Worm (Caenorhabditis elegans) whole organism, midembryonic: ENCODE data around the gene W10D9.3.
"Not testable (repeated sequence)": the region's sequence is repeated elsewhere in the genome, so short reads cannot be mapped to it uniquely, and the experiment has no call there.

ENCODE experiments used
- cog-1 ChIP-seq: sonication (generic microtip); optimal IDR thresholded peaks from 2 replicates; lab custom pipeline; 2016; ENCODE audit warnings: missing genetic modification characterization, missing compliant biosample characterization
- flt-1 ChIP-seq: fragments of 200-800 bp; sonication (Bioruptor generic); IDR thresholded peaks from 2 replicates; pipeline ENCODE4 v1.3.6; 2022; ENCODE audit warnings: missing genetic modification characterization, missing compliant biosample characterization
- klf-2 ChIP-seq: fragments of 200-800 bp; sonication (Bioruptor generic); conservative IDR thresholded peaks from 2 replicates; pipeline ENCODE4 v1.3.6; 2022; ENCODE audit warnings: missing genetic modification reagents, missing genetic modification characterization, missing compliant biosample characterization
- ref-1 ChIP-seq: fragments of 200-800 bp; sonication (Bioruptor generic); conservative IDR thresholded peaks from 2 replicates; pipeline ENCODE4 v1.3.6; 2022; ENCODE audit warnings: missing genetic modification reagents, missing genetic modification characterization, missing compliant biosample characterization
- ztf-23 ChIP-seq: fragments of 200-800 bp; sonication (Bioruptor generic); IDR thresholded peaks from 2 replicates; pipeline ENCODE4 v1.3.6; 2022; ENCODE audit warnings: missing genetic modification reagents, missing genetic modification characterization, missing compliant biosample characterization
- ztf-29 ChIP-seq: fragments of 200-800 bp; sonication (Bioruptor generic); IDR thresholded peaks from 2 replicates; pipeline ENCODE4 v1.3.6; 2022; ENCODE audit warnings: missing genetic modification reagents, missing genetic modification characterization, missing compliant biosample characterization

DNA sequence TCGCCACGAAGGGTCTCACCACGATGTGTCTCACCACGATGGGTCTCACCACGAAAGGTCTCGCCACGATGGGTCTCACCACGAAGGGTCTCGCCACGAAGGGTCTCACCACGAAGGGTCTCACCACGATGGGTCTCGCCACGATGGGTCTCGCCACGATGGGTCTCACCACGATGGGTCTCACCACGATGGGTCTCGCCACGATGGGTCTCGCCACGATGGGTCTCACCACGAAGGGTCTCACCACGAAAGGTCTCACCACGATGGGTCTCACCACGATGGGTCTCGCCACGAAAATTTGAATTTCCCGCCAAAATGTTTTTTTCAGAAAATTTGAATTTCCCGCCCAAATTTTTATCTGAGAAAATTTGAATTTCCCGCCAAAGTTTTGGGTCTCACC lies 8.6 kb downstream of the W10D9.3 start:
- TF ChIP-seq ztf-29; ztf-23 (GFP tag; lab: Robert Waterston, UW); klf-2 (GFP tag; lab: Robert Waterston, UW); cog-1; ref-1 (GFP tag; lab: Robert Waterston, UW): not testable (repeated sequence)
- TF ChIP-seq flt-1, result 0 out of 2 replicates have a peak, but pooled peaks have one; percentile 33
